Fruit fly (Drosophila melanogaster): Measurements from ENCODE around the gene primo-1.

primo-1 gene

DNA sequence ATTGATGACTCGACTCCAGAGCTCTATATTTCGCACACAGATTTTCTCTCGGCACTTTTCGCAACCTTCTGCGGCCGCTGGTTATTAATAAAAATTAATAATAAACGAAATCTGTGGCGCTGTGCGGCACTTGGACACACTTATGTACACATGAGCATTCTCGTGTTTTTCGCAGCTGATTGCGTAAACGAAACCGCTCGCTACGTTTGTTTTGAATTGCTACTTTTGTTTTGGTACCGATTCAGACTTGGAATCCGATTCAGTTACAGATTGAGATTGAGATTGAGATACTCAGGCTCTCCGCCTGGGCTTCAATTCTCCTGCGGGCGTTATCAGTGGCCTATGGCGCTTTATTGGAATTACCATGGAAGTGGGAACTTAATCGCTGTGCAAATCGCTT lies 25.7 kb downstream of the primo-1 start:
- TF ChIP-seq CG1620 (GFP tag; optimal IDR thresholded peaks at IDR 0.05) (no peak), ovo (GFP tag; optimal IDR thresholded peaks at IDR 0.05) (no peak), CG5204 (GFP tag; optimal IDR thresholded peaks at IDR 0.05) (no peak), tj (GFP tag; optimal IDR thresholded peaks at IDR 0.05) (peak; percentile 76), CG12768 (GFP tag; optimal IDR thresholded peaks at IDR 0.05) (no peak)

DNA sequence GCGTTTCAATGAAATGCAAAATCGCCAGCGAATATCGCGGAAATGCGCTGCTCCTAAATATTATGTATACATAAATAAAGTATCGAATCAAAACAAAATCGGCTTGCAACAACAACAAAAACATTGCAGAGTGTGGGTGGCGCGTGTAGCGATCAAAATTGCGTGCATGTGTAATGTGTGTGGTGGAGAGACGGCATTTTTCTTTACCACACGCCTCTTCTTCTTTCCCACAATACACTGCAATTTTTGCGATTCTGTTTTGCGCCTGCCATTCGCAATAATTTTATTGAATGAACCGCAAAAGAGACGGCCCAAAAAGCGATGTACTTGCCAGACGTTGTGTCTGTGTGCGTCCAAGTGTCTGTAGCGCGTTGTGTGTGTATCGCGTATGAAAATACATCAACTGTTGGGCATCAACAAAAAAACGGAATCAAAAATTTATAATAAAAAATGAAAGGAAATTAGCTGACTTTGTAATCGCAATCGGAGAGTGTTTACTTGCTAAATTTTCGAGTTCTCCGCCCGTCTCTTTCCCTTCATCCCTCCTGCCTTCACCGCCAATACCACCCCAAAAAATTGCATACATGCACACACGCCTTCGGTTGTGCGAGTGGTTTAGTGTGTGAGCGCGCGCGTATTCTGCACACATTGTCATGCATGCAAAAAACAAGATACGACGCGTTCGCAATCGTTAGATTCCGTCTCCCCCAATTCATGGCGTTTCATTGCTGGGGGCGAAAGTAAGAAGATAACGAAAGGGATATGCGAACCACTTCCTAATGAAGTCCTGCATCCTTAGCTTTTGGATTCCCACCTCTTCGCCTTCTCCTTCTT lies 26.8 kb downstream of the primo-1 start:
- TF ChIP-seq CG1620 (GFP tag; optimal IDR thresholded peaks at IDR 0.05) = no peak
- TF ChIP-seq Hr96 (GFP tag; optimal IDR thresholded peaks at IDR 0.05) = no peak
- TF ChIP-seq pad (GFP tag; optimal IDR thresholded peaks at IDR 0.05) = peak; percentile 18
- no peak for TF ChIP-seq cnc (optimal IDR thresholded peaks at IDR 0.05)
- TF ChIP-seq tj (GFP tag; optimal IDR thresholded peaks at IDR 0.05) = peak; percentile 94
- TF ChIP-seq CG5204 (GFP tag; optimal IDR thresholded peaks at IDR 0.05) = no peak
- no peak for TF ChIP-seq CG7101 (tag; optimal IDR thresholded peaks at IDR 0.05)
- no peak for TF ChIP-seq ovo (GFP tag; optimal IDR thresholded peaks at IDR 0.05)
- peak; percentile 81 for TF ChIP-seq cic (GFP tag; optimal IDR thresholded peaks at IDR 0.05)
- TF ChIP-seq Mnt (GFP tag; optimal IDR thresholded peaks at IDR 0.05) = peak; percentile 54
- TF ChIP-seq CG12768 (GFP tag; optimal IDR thresholded peaks at IDR 0.05) = peak; percentile 23

- TF ChIP-seq CG33017 (tag; optimal IDR thresholded peaks at IDR 0.05) (peak; percentile 14), CG1620 (GFP tag; optimal IDR thresholded peaks at IDR 0.05) (no peak), CG5204 (GFP tag; optimal IDR thresholded peaks at IDR 0.05) (peak; percentile 56), toe (GFP tag; optimal IDR thresholded peaks at IDR 0.05) (peak; percentile 56), tj (GFP tag; optimal IDR thresholded peaks at IDR 0.05) (peak; percentile 16), bab1 (GFP tag; optimal IDR thresholded peaks at IDR 0.05) (peak; percentile 41), CG14711 (tag; optimal IDR thresholded peaks at IDR 0.05) (no peak), ovo (GFP tag; optimal IDR thresholded peaks at IDR 0.05) (peak; percentile 65), cnc (optimal IDR thresholded peaks at IDR 0.05) (no peak), CG12768 (GFP tag; optimal IDR thresholded peaks at IDR 0.05) (peak; percentile 39), CG11617 (GFP tag; optimal IDR thresholded peaks at IDR 0.05) (peak; percentile 34), Hr96 (GFP tag; optimal IDR thresholded peaks at IDR 0.05) (peak; percentile 43), kay (GFP tag; ENCODE audit: borderline replicate concordance) (no peak), Clk (GFP tag; optimal IDR thresholded peaks at IDR 0.05) (peak; percentile 5), pad (GFP tag; optimal IDR thresholded peaks at IDR 0.05) (peak; percentile 30), CG7045 (GFP tag; optimal IDR thresholded peaks at IDR 0.05) (no peak), Mnt (GFP tag; optimal IDR thresholded peaks at IDR 0.05) (no peak), Crg-1 (GFP tag; optimal IDR thresholded peaks at IDR 0.05) (peak; percentile 58), CG7101 (tag; optimal IDR thresholded peaks at IDR 0.05) (peak; percentile 20), cic (GFP tag; optimal IDR thresholded peaks at IDR 0.05) (no peak)
Observed at dm6 chr3R:13683624-13684568, 27.7 kb downstream of the primo-1 start, which contains the start of gene flfl. flfl (plus strand) TSS chr3R:13683921.

- TF ChIP-seq bab1 (GFP tag; optimal IDR thresholded peaks at IDR 0.05) = peak; percentile 6
- TF ChIP-seq pad (GFP tag; optimal IDR thresholded peaks at IDR 0.05) = no peak
Observed at dm6 chr3R:13682994-13683623, 28.5 kb downstream of the primo-1 start.

dm6 chr3R:13676137-13677086 lies 35.2 kb downstream of the primo-1 start, which contains the start of the genes Lkb1 and CG9588:
Lkb1 (plus strand) TSS chr3R:13676549.
CG9588 (minus strand) TSS chr3R:13676681.
- no peak for TF ChIP-seq CG5204 (GFP tag; optimal IDR thresholded peaks at IDR 0.05)
- TF ChIP-seq CG33017 (tag; optimal IDR thresholded peaks at IDR 0.05) = no peak
- peak in 1 of 2 experiments; percentile 31 for TF ChIP-seq cnc (optimal IDR thresholded peaks at IDR 0.05)
- peak; percentile 21 for TF ChIP-seq bab1 (GFP tag; optimal IDR thresholded peaks at IDR 0.05)
- peak; percentile 33 for TF ChIP-seq CG11617 (GFP tag; optimal IDR thresholded peaks at IDR 0.05)
- peak; percentile 12 for TF ChIP-seq tj (GFP tag; optimal IDR thresholded peaks at IDR 0.05)
- TF ChIP-seq CG7045 (GFP tag; optimal IDR thresholded peaks at IDR 0.05) = peak; percentile 21
- TF ChIP-seq ovo (GFP tag; optimal IDR thresholded peaks at IDR 0.05) = no peak
- TF ChIP-seq Crg-1 (GFP tag; optimal IDR thresholded peaks at IDR 0.05) = no peak
- peak; percentile 15 for TF ChIP-seq CG14711 (tag; optimal IDR thresholded peaks at IDR 0.05)
- no peak for TF ChIP-seq Clk (GFP tag; optimal IDR thresholded peaks at IDR 0.05)
- no peak for TF ChIP-seq kay (GFP tag; ENCODE audit: borderline replicate concordance)
- no peak for TF ChIP-seq toe (GFP tag; optimal IDR thresholded peaks at IDR 0.05)
- peak; percentile 13 for TF ChIP-seq CG7101 (tag; optimal IDR thresholded peaks at IDR 0.05)
- peak; percentile 95 for TF ChIP-seq pad (GFP tag; optimal IDR thresholded peaks at IDR 0.05)
- no peak for TF ChIP-seq CG1620 (GFP tag; optimal IDR thresholded peaks at IDR 0.05)
- TF ChIP-seq cic (GFP tag; optimal IDR thresholded peaks at IDR 0.05) = no peak
- TF ChIP-seq Mnt (GFP tag; optimal IDR thresholded peaks at IDR 0.05) = peak; percentile 37
- TF ChIP-seq CG12768 (GFP tag; optimal IDR thresholded peaks at IDR 0.05) = peak; percentile 30
- TF ChIP-seq Hr96 (GFP tag; optimal IDR thresholded peaks at IDR 0.05) = peak; percentile 19

Measured in whole organism, adult.